Fruit fly (Drosophila melanogaster) whole organism, embryonic: ENCODE results near the gene CG32483.

Experiments
- BEAF-32 ChIP-seq: fragments of 200-800 bp; sonication (Bioruptor generic); optimal IDR thresholded peaks from 3 replicates; lab custom pipeline; 2017; ENCODE audit warnings: missing biosample characterization, missing genetic modification characterization, mild to moderate bottlenecking, moderate library complexity, missing genetic modification reagents
- Bteb2 ChIP-seq: fragments of 200-800 bp; sonication (Bioruptor generic); optimal IDR thresholded peaks from 2 replicates; lab custom pipeline; 2016; ENCODE audit warnings: missing biosample characterization, missing genetic modification characterization
- CG10321 ChIP-seq: fragments of 200-800 bp; sonication (Bioruptor generic); IDR thresholded peaks from 2 replicates; pipeline ENCODE4 v1.3.6; 2022; ENCODE audit warnings: missing biosample characterization, missing genetic modification characterization
- CG10431 ChIP-seq: fragments of 200-800 bp; sonication (Bioruptor generic); optimal IDR thresholded peaks from 3 replicates; lab custom pipeline; 2018; ENCODE audit warnings: missing biosample characterization, mild to moderate bottlenecking, missing genetic modification characterization
- CG10565 ChIP-seq: fragments of 200-800 bp; sonication (Bioruptor generic); optimal IDR thresholded peaks from 3 replicates; lab custom pipeline; 2016; ENCODE audit warnings: missing biosample characterization, mild to moderate bottlenecking, missing genetic modification characterization
- CG11093 ChIP-seq: fragments of 200-800 bp; sonication (Bioruptor generic); IDR thresholded peaks from 3 replicates; pipeline ENCODE4 v1.3.6; 2022; ENCODE audit warnings: missing biosample characterization, missing genetic modification characterization
- CG12769 ChIP-seq: fragments of 200-800 bp; sonication (Bioruptor generic); optimal IDR thresholded peaks from 2 replicates; lab custom pipeline; 2019; ENCODE audit warnings: missing biosample characterization, mild to moderate bottlenecking, missing genetic modification characterization, moderate library complexity
- CG13424 ChIP-seq: fragments of 200-800 bp; sonication (Bioruptor generic); optimal IDR thresholded peaks from 2 replicates; lab custom pipeline; 2019; ENCODE audit warnings: missing biosample characterization, mild to moderate bottlenecking, missing genetic modification characterization, moderate library complexity
- CG18011 ChIP-seq: fragments of 200-800 bp; sonication (Bioruptor generic); optimal IDR thresholded peaks from 2 replicates; lab custom pipeline; 2017; ENCODE audit warnings: missing biosample characterization, missing genetic modification characterization, mild to moderate bottlenecking, moderate library complexity, missing genotype
- CG18764 ChIP-seq: fragments of 200-800 bp; sonication (Bioruptor generic); optimal IDR thresholded peaks from 3 replicates; lab custom pipeline; 2016; ENCODE audit warnings: missing biosample characterization, missing genetic modification characterization
- CG2712 ChIP-seq: fragments of 200-800 bp; optimal IDR thresholded peaks from 3 replicates; lab custom pipeline; 2019; ENCODE audit warnings: missing biosample characterization, mild to moderate bottlenecking, missing genetic modification characterization, moderate library complexity
- CG32767 ChIP-seq: fragments of 200-800 bp; sonication (Bioruptor generic); IDR thresholded peaks from 2 replicates; pipeline ENCODE4 v1.3.6; 2022; ENCODE audit warnings: missing biosample characterization, missing genetic modification characterization
- CG3838 ChIP-seq: fragments of 200-800 bp; sonication (Bioruptor generic); optimal IDR thresholded peaks from 3 replicates; lab custom pipeline; 2016; ENCODE audit warnings: missing biosample characterization, missing genetic modification characterization
- CG4360 ChIP-seq: fragments of 200-800 bp; sonication (Bioruptor generic); IDR thresholded peaks from 2 replicates; pipeline ENCODE4 v1.3.6; 2022; ENCODE audit warnings: missing biosample characterization, missing genetic modification characterization
- CG6689 ChIP-seq: fragments of 200-800 bp; sonication (Bioruptor generic); IDR thresholded peaks from 2 replicates; pipeline ENCODE4 v1.3.6; 2022; ENCODE audit warnings: missing biosample characterization, missing genetic modification characterization
- CG7786 ChIP-seq: fragments of 200-800 bp; sonication (Bioruptor generic); optimal IDR thresholded peaks from 2 replicates; lab custom pipeline; 2016; ENCODE audit warnings: missing biosample characterization, missing genetic modification characterization
- CG7963 ChIP-seq: fragments of 200-800 bp; sonication (Bioruptor generic); IDR thresholded peaks from 3 replicates; pipeline ENCODE4 v1.3.6; 2022; ENCODE audit warnings: missing biosample characterization, missing genetic modification characterization; ENCODE audit not compliant: partially characterized antibody
- CG8290 ChIP-seq, 3 experiments: fragments of 200-800 bp; sonication (Bioruptor generic); optimal IDR thresholded peaks; 2 replicates each; lab custom pipeline; 2016 to 2019; ENCODE audit warnings: missing biosample characterization in 3 of 3, missing genetic modification characterization in 3 of 3, mild to moderate bottlenecking in 2 of 3, moderate library complexity in 1 of 3
- CG9797 ChIP-seq: fragments of 200-800 bp; sonication (Bioruptor generic); optimal IDR thresholded peaks from 3 replicates; lab custom pipeline; 2018; ENCODE audit warnings: missing biosample characterization, mild to moderate bottlenecking, missing genetic modification characterization
- CkIIα-i1 ChIP-seq: fragments of 200-800 bp; sonication (Bioruptor generic); IDR thresholded peaks from 2 replicates; pipeline ENCODE4 v1.3.6; 2022; ENCODE audit warnings: missing biosample characterization, missing genetic modification characterization
- D19B ChIP-seq: fragments of 200-800 bp; sonication (Bioruptor generic); optimal IDR thresholded peaks from 2 replicates; lab custom pipeline; 2017; ENCODE audit warnings: missing biosample characterization, mild to moderate bottlenecking, missing genetic modification characterization
- Doc2 ChIP-seq: fragments of 200-800 bp; sonication (Bioruptor generic); IDR thresholded peaks from 2 replicates; pipeline ENCODE4 v1.3.6; 2022; ENCODE audit warnings: missing biosample characterization, missing genetic modification characterization
- GATAe ChIP-seq: fragments of 200-800 bp; sonication (Bioruptor generic); conservative IDR thresholded peaks from 2 replicates; pipeline ENCODE4 v1.3.6; 2022; ENCODE audit warnings: missing biosample characterization, missing genetic modification characterization
- HHEX ChIP-seq: fragments of 200-800 bp; sonication (Bioruptor generic); optimal IDR thresholded peaks from 3 replicates; lab custom pipeline; 2017; ENCODE audit warnings: missing biosample characterization, mild to moderate bottlenecking, missing genetic modification characterization, missing genetic modification reagents
- HLH3B ChIP-seq: fragments of 200-800 bp; sonication (Bioruptor generic); IDR thresholded peaks from 2 replicates; pipeline ENCODE4 v1.3.6; 2022; ENCODE audit warnings: missing biosample characterization, missing genetic modification characterization
- Mrtf ChIP-seq: fragments of 200-800 bp; sonication (Bioruptor generic); IDR thresholded peaks from 3 replicates; pipeline ENCODE4 v1.3.6; 2022; ENCODE audit warnings: missing biosample characterization, missing genetic modification characterization
- NFAT ChIP-seq: fragments of 200-800 bp; sonication (Bioruptor generic); IDR thresholded peaks from 2 replicates; pipeline ENCODE4 v1.3.6; 2022; ENCODE audit warnings: missing biosample characterization, missing genetic modification characterization
- Nf-YC ChIP-seq: fragments of 200-800 bp; optimal IDR thresholded peaks from 3 replicates; lab custom pipeline; 2019; ENCODE audit warnings: missing biosample characterization, mild to moderate bottlenecking, missing genetic modification characterization, moderate library complexity
- Oli ChIP-seq: fragments of 200-800 bp; sonication (Bioruptor generic); optimal IDR thresholded peaks from 2 replicates; lab custom pipeline; 2018; ENCODE audit warnings: missing biosample characterization, mild to moderate bottlenecking, missing genetic modification characterization, moderate library complexity
- Pdp1 ChIP-seq, 2 experiments: fragments of 200-800 bp; sonication (Bioruptor generic); optimal IDR thresholded peaks; 3 replicates each; lab custom pipeline; 2016; ENCODE audit warnings: missing biosample characterization in 2 of 2, missing genetic modification characterization in 2 of 2, mild to moderate bottlenecking in 1 of 2, moderate library complexity in 1 of 2
- Rx ChIP-seq: fragments of 200-800 bp; sonication (Bioruptor generic); IDR thresholded peaks from 2 replicates; pipeline ENCODE4 v1.3.6; 2022; ENCODE audit warnings: missing biosample characterization, missing genetic modification characterization
- Trl ChIP-seq, 3 experiments: fragments of >200 bp in 2 of 3; fragments of 200-800 bp in 1 of 3; sonication (Bioruptor generic) in 1 of 3; optimal IDR thresholded peaks; 2 replicates in 1 of 3; 3 replicates in 2 of 3; lab custom pipeline; 2016 to 2017; ENCODE audit warnings: missing biosample characterization in 1 of 3, missing genetic modification characterization in 1 of 3
- ac ChIP-seq: fragments of 200-800 bp; sonication (Bioruptor generic); optimal IDR thresholded peaks from 3 replicates; lab custom pipeline; 2017; ENCODE audit warnings: missing biosample characterization, mild to moderate bottlenecking, missing genetic modification characterization
- aop ChIP-seq: fragments of 200-800 bp; sonication (Bioruptor generic); IDR thresholded peaks from 2 replicates; pipeline ENCODE4 v1.3.6; 2022; ENCODE audit warnings: missing biosample characterization, missing genetic modification characterization
- bab2 ChIP-seq: fragments of 200-800 bp; sonication (Bioruptor generic); optimal IDR thresholded peaks from 2 replicates; lab custom pipeline; 2016; ENCODE audit warnings: missing biosample characterization, missing genetic modification characterization
- br ChIP-seq: fragments of >200 bp; optimal IDR thresholded peaks from 2 replicates; lab custom pipeline; 2017
- cato ChIP-seq: fragments of 200-800 bp; sonication (Bioruptor generic); optimal IDR thresholded peaks from 2 replicates; lab custom pipeline; 2016; ENCODE audit warnings: missing biosample characterization, missing genetic modification characterization, borderline replicate concordance
- dan ChIP-seq: fragments of 200-800 bp; sonication (Bioruptor generic); IDR thresholded peaks from 2 replicates; pipeline ENCODE4 v1.3.6; 2022; ENCODE audit warnings: missing biosample characterization, missing genetic modification characterization
- dati ChIP-seq: fragments of 200-800 bp; sonication (Bioruptor generic); IDR thresholded peaks from 2 replicates; pipeline ENCODE4 v1.3.6; 2022; ENCODE audit warnings: missing biosample characterization, missing genetic modification characterization
- en ChIP-seq: fragments of 200-800 bp; sonication (Bioruptor generic); optimal IDR thresholded peaks from 2 replicates; lab custom pipeline; 2016; ENCODE audit warnings: missing biosample characterization, missing genetic modification characterization
- fd102C ChIP-seq: fragments of 200-800 bp; sonication (Bioruptor generic); optimal IDR thresholded peaks from 2 replicates; lab custom pipeline; 2018; ENCODE audit warnings: missing biosample characterization, mild to moderate bottlenecking, missing genetic modification characterization, moderate library complexity
- hkb ChIP-seq, 2 experiments: fragments of 200-800 bp in 1 of 2; fragments of >200 bp in 1 of 2; sonication (Bioruptor generic) in 1 of 2; IDR thresholded peaks in 1 of 2; optimal IDR thresholded peaks in 1 of 2; 2 replicates each; pipeline versions ENCODE4 v1.3.6 to Lab custom; 2017 to 2022; ENCODE audit warnings: missing biosample characterization in 1 of 2, missing genetic modification characterization in 1 of 2
- jumu ChIP-seq: fragments of 200-800 bp; sonication (Bioruptor generic); optimal IDR thresholded peaks from 3 replicates; lab custom pipeline; 2016; ENCODE audit warnings: missing biosample characterization, missing genetic modification characterization
- kah ChIP-seq: fragments of 200-800 bp; sonication (Bioruptor generic); optimal IDR thresholded peaks from 2 replicates; lab custom pipeline; 2018; ENCODE audit warnings: missing biosample characterization, mild to moderate bottlenecking, missing genetic modification characterization
- lmd ChIP-seq: fragments of 200-800 bp; sonication (Bioruptor generic); IDR thresholded peaks from 2 replicates; pipeline ENCODE4 v1.3.6; 2022; ENCODE audit warnings: missing biosample characterization, missing genetic modification characterization
- peb ChIP-seq: fragments of 200-800 bp; sonication (Bioruptor generic); IDR thresholded peaks from 2 replicates; pipeline ENCODE4 v1.3.6; 2022; ENCODE audit warnings: missing biosample characterization, missing genetic modification characterization
- pros ChIP-seq: fragments of 200-800 bp; sonication (Bioruptor generic); optimal IDR thresholded peaks from 3 replicates; lab custom pipeline; 2019; ENCODE audit warnings: missing biosample characterization, mild to moderate bottlenecking, missing genetic modification characterization, moderate library complexity
- slbo ChIP-seq: fragments of 200-800 bp; sonication (Bioruptor generic); IDR thresholded peaks from 2 replicates; pipeline ENCODE4 v1.3.6; 2022; ENCODE audit warnings: missing biosample characterization, missing genetic modification characterization
- tll ChIP-seq, 2 experiments: fragments of 200-800 bp in 1 of 2; fragments of >200 bp in 1 of 2; sonication (Bioruptor generic) in 1 of 2; optimal IDR thresholded peaks; 2 replicates each; lab custom pipeline; 2017 to 2019; ENCODE audit warnings: missing biosample characterization in 2 of 2, missing genetic modification characterization in 2 of 2, mild to moderate bottlenecking in 1 of 2, moderate library complexity in 1 of 2
- ttk ChIP-seq: fragments of 200-800 bp; sonication (Bioruptor generic); IDR thresholded peaks from 2 replicates; pipeline ENCODE4 v2.1.2; 2022; ENCODE audit warnings: missing biosample characterization, missing genetic modification characterization
- zen2 ChIP-seq: fragments of 200-800 bp; sonication (Bioruptor generic); IDR thresholded peaks from 3 replicates; pipeline ENCODE4 v1.3.6; 2022; ENCODE audit warnings: missing biosample characterization, missing genetic modification characterization; ENCODE audit not compliant: partially characterized antibody

Gene CG32483

DNA sequence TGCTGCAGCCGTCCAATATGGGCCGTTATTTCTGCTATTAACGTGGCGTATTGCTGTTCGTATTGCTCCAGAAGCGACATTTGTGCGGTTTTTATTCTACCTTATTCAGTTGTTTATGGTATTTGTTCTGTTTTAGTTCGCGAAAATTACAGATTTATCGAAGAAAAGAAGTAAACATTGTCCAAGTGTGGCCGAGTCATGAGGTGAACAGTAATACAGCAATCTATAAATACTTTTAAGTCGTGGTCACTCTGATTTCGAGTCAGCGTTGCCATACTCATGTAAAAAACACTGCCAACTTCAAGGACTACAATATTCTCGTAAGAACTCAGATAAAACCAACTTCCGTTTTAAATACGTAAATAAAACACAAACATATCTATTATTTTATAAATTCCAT is 2.8 kb upstream of the CG32483 start, which contains the start of gene Vti1a (continued):
- TF ChIP-seq zen2 (GFP tag; lab: Robert Waterston, UW) = no peak; the same call in 2 of the 3 replicates
- no peak for TF ChIP-seq CG6689 (GFP tag; lab: Robert Waterston, UW)
- TF ChIP-seq CG10321 (GFP tag; lab: Robert Waterston, UW) = no peak
- TF ChIP-seq NFAT = no peak
- no peak for TF ChIP-seq Bteb2 (GFP tag; lab: Kevin White, UChicago)
- TF ChIP-seq HLH3B (GFP tag; lab: Robert Waterston, UW) = no peak
- TF ChIP-seq Oli (tag; lab: Kevin White, UChicago) = no peak
- TF ChIP-seq slbo (GFP tag; lab: Robert Waterston, UW) = no peak
- no peak for TF ChIP-seq peb
- TF ChIP-seq jumu = no peak
- TF ChIP-seq Pdp1 (GFP tag; optimal IDR thresholded peaks at IDR 0.05; lab: Kevin White, UChicago) = no peak
- TF ChIP-seq CG13424 (tag; lab: Kevin White, UChicago) = no peak
- TF ChIP-seq cato (GFP tag; lab: Kevin White, UChicago) = no peak
- TF ChIP-seq CG3838 (GFP tag; lab: Kevin White, UChicago) = no peak
- TF ChIP-seq bab2 = no peak
- no peak for TF ChIP-seq CG11093 (GFP tag; lab: Robert Waterston, UW)
- TF ChIP-seq CG12769 (tag; lab: Kevin White, UChicago) = no peak
- TF ChIP-seq Trl (optimal IDR thresholded peaks at IDR 0.05; lab: Kevin White, UChicago) = no peak
- no peak for TF ChIP-seq Trl (GFP tag; optimal IDR thresholded peaks at IDR 0.05; lab: Kevin White, UChicago)
- TF ChIP-seq CG7786 (GFP tag; lab: Kevin White, UChicago) = no peak
- no peak for TF ChIP-seq dati (GFP tag; lab: Robert Waterston, UW)
- no peak for TF ChIP-seq tll (GFP tag; optimal IDR thresholded peaks at IDR 0.05; lab: Kevin White, UChicago)
- no peak for TF ChIP-seq dan (GFP tag; lab: Robert Waterston, UW)
- TF ChIP-seq CG18764 (GFP tag; lab: Kevin White, UChicago) = no peak
- TF ChIP-seq Mrtf (GFP tag; lab: Robert Waterston, UW) = no peak
- TF ChIP-seq br = no peak
- peak; percentile 58 for TF ChIP-seq CG8290 (GFP tag; optimal IDR thresholded peaks at IDR 0.05; lab: Kevin White, UChicago)
- TF ChIP-seq CG8290 (tag; optimal IDR thresholded peaks at IDR 0.05; lab: Kevin White, UChicago) = peak in 1 of 2 experiments; percentile 43
- no peak for TF ChIP-seq HHEX (GFP tag; lab: Kevin White, UChicago)
- TF ChIP-seq CG10431 (GFP tag; lab: Kevin White, UChicago) = peak; percentile 37
- peak; percentile 79 for TF ChIP-seq CG9797 (GFP tag; lab: Kevin White, UChicago)
- TF ChIP-seq Nf-YC (tag; lab: Kevin White, UChicago) = peak; percentile 12
- no peak for TF ChIP-seq CG10565
- no peak for TF ChIP-seq Rx (GFP tag; lab: Robert Waterston, UW)
- no peak for TF ChIP-seq CkIIα-i1
- no peak for TF ChIP-seq CG7963
- TF ChIP-seq D19B (GFP tag; lab: Kevin White, UChicago) = no peak
- no peak for TF ChIP-seq Doc2 (GFP tag; lab: Robert Waterston, UW)
- no peak for TF ChIP-seq en (GFP tag; lab: Kevin White, UChicago)
- no peak for TF ChIP-seq ttk
- peak; percentile 39 for TF ChIP-seq CG2712 (tag; lab: Kevin White, UChicago)
- TF ChIP-seq fd102C (GFP tag; lab: Kevin White, UChicago) = no peak
- TF ChIP-seq ac = no peak
- no peak for TF ChIP-seq hkb (optimal IDR thresholded peaks at IDR 0.05; lab: Kevin White, UChicago)
- TF ChIP-seq hkb (GFP tag; IDR thresholded peaks at IDR 0.05; lab: Robert Waterston, UW) = no peak
- TF ChIP-seq GATAe (GFP tag; lab: Robert Waterston, UW) = no peak
- TF ChIP-seq aop (GFP tag; lab: Robert Waterston, UW) = no peak
- TF ChIP-seq CG18011 (GFP tag; lab: Kevin White, UChicago) = no peak
- no peak for TF ChIP-seq kah (GFP tag; lab: Kevin White, UChicago)
- TF ChIP-seq CG4360 = 0 out of 2 replicates have a peak, but pooled peaks have one; percentile 23
- no peak for TF ChIP-seq lmd (GFP tag; lab: Robert Waterston, UW)
- TF ChIP-seq BEAF-32 (GFP tag; lab: Kevin White, UChicago) = peak; percentile 34
- TF ChIP-seq pros (GFP tag; lab: Kevin White, UChicago) = no peak
- no peak for TF ChIP-seq CG32767
